Fruit fly (Drosophila melanogaster) whole organism, embryonic: ENCODE data around the gene Chro.
A peak's percentile ranks its signal among the peaks of the same experiment; 100 is the strongest.

ENCODE experiments used
- Abd-B ChIP-seq: fragments of 200-800 bp; sonication (Bioruptor generic); optimal IDR thresholded peaks from 2 replicates; lab custom pipeline; 2018; ENCODE audit warnings: missing biosample characterization, mild to moderate bottlenecking, missing genetic modification characterization, moderate library complexity
- Atf3 ChIP-seq: fragments of 200-800 bp; sonication (Bioruptor generic); optimal IDR thresholded peaks from 3 replicates; lab custom pipeline; 2016; ENCODE audit warnings: missing biosample characterization, missing genetic modification characterization
- CG1024 ChIP-seq: fragments of 200-800 bp; sonication (Bioruptor generic); IDR thresholded peaks from 2 replicates; pipeline ENCODE4 v1.3.6; 2022; ENCODE audit warnings: missing biosample characterization, missing genetic modification characterization
- CG10431 ChIP-seq: fragments of 200-800 bp; sonication (Bioruptor generic); optimal IDR thresholded peaks from 3 replicates; lab custom pipeline; 2018; ENCODE audit warnings: missing biosample characterization, mild to moderate bottlenecking, missing genetic modification characterization
- CG11085 ChIP-seq: fragments of 200-800 bp; sonication (Bioruptor generic); IDR thresholded peaks from 2 replicates; pipeline ENCODE4 v1.3.6; 2022; ENCODE audit warnings: missing biosample characterization, missing genetic modification characterization
- CG11695 ChIP-seq: fragments of 200-800 bp; sonication (Bioruptor generic); IDR thresholded peaks from 3 replicates; pipeline ENCODE4 v1.3.6; 2022; ENCODE audit warnings: missing biosample characterization, missing genetic modification characterization
- CG11696 ChIP-seq: fragments of 200-800 bp; sonication (Bioruptor generic); IDR thresholded peaks from 2 replicates; pipeline ENCODE4 v1.3.6; 2022; ENCODE audit warnings: missing biosample characterization, missing genetic modification characterization
- CG11723 ChIP-seq: fragments of 200-800 bp; sonication (Bioruptor generic); optimal IDR thresholded peaks from 2 replicates; lab custom pipeline; 2017; ENCODE audit warnings: missing biosample characterization, mild to moderate bottlenecking, missing genetic modification characterization
- CG12155 ChIP-seq: fragments of 200-800 bp; sonication (Bioruptor generic); optimal IDR thresholded peaks from 3 replicates; lab custom pipeline; 2016; ENCODE audit warnings: missing biosample characterization, missing genetic modification characterization
- CG12769 ChIP-seq: fragments of 200-800 bp; sonication (Bioruptor generic); optimal IDR thresholded peaks from 2 replicates; lab custom pipeline; 2019; ENCODE audit warnings: missing biosample characterization, mild to moderate bottlenecking, missing genetic modification characterization, moderate library complexity
- CG12942 ChIP-seq: fragments of 200-800 bp; sonication (Bioruptor generic); optimal IDR thresholded peaks from 3 replicates; lab custom pipeline; 2016; ENCODE audit warnings: missing biosample characterization, missing genetic modification characterization
- CG13424 ChIP-seq: fragments of 200-800 bp; sonication (Bioruptor generic); optimal IDR thresholded peaks from 2 replicates; lab custom pipeline; 2019; ENCODE audit warnings: missing biosample characterization, mild to moderate bottlenecking, missing genetic modification characterization, moderate library complexity
- CG14710 ChIP-seq: fragments of 200-800 bp; sonication (Bioruptor generic); optimal IDR thresholded peaks from 3 replicates; lab custom pipeline; 2019; ENCODE audit warnings: missing biosample characterization, mild to moderate bottlenecking, missing genetic modification characterization, moderate library complexity
- CG14860 ChIP-seq: fragments of 200-800 bp; sonication (Bioruptor generic); IDR thresholded peaks from 3 replicates; pipeline ENCODE4 v1.3.6; 2022; ENCODE audit warnings: missing biosample characterization, missing genetic modification characterization; ENCODE audit not compliant: partially characterized antibody
- CG1602 ChIP-seq: fragments of 200-800 bp; sonication (Bioruptor generic); optimal IDR thresholded peaks from 3 replicates; lab custom pipeline; 2016; ENCODE audit warnings: missing biosample characterization, missing genetic modification characterization
- CG16863 ChIP-seq: fragments of 200-800 bp; sonication (Bioruptor generic); optimal IDR thresholded peaks from 3 replicates; lab custom pipeline; 2016; ENCODE audit warnings: missing biosample characterization, missing genetic modification characterization
- CG17359 ChIP-seq: fragments of 200-800 bp; sonication (Bioruptor generic); optimal IDR thresholded peaks from 3 replicates; lab custom pipeline; 2018; ENCODE audit warnings: missing biosample characterization, mild to moderate bottlenecking, missing genetic modification characterization, moderate library complexity
- CG2116 ChIP-seq: fragments of 200-800 bp; sonication (Bioruptor generic); optimal IDR thresholded peaks from 3 replicates; lab custom pipeline; 2018; ENCODE audit warnings: missing biosample characterization, mild to moderate bottlenecking, missing genetic modification characterization
- CG2120 ChIP-seq: fragments of 200-800 bp; sonication (Bioruptor generic); optimal IDR thresholded peaks from 3 replicates; lab custom pipeline; 2016; ENCODE audit warnings: missing biosample characterization, missing genetic modification characterization
- CG2875 ChIP-seq: fragments of 200-800 bp; sonication (Bioruptor generic); optimal IDR thresholded peaks from 2 replicates; lab custom pipeline; 2017; ENCODE audit warnings: missing biosample characterization, mild to moderate bottlenecking, missing genetic modification characterization, missing genetic modification reagents
- CG3065 ChIP-seq: fragments of 200-800 bp; sonication (Bioruptor generic); optimal IDR thresholded peaks from 2 replicates; lab custom pipeline; 2016; ENCODE audit warnings: missing biosample characterization, missing genetic modification characterization
- CG31224 ChIP-seq: fragments of 200-800 bp; sonication (Bioruptor generic); IDR thresholded peaks from 2 replicates; pipeline ENCODE4 v1.3.6; 2022; ENCODE audit warnings: missing biosample characterization, missing genetic modification characterization
- CG42726 ChIP-seq: fragments of 200-800 bp; sonication (Bioruptor generic); IDR thresholded peaks from 2 replicates; pipeline ENCODE4 v1.3.6; 2022; ENCODE audit warnings: missing biosample characterization, missing genetic modification characterization; ENCODE audit not compliant: partially characterized antibody
- CG4424 ChIP-seq: fragments of 200-800 bp; sonication (Bioruptor generic); optimal IDR thresholded peaks from 3 replicates; lab custom pipeline; 2016; ENCODE audit warnings: missing biosample characterization, missing genetic modification characterization
- CG6791 ChIP-seq: fragments of 200-800 bp; sonication (Bioruptor generic); IDR thresholded peaks from 3 replicates; pipeline ENCODE4 v1.3.6; 2022; ENCODE audit warnings: missing biosample characterization, missing genetic modification characterization; ENCODE audit not compliant: partially characterized antibody
- CG7745 ChIP-seq: fragments of 200-800 bp; sonication (Bioruptor generic); optimal IDR thresholded peaks from 2 replicates; lab custom pipeline; 2018; ENCODE audit warnings: missing biosample characterization, mild to moderate bottlenecking, missing genetic modification characterization, moderate library complexity
- CG7928 ChIP-seq: fragments of 200-800 bp; sonication (Bioruptor generic); optimal IDR thresholded peaks from 2 replicates; lab custom pipeline; 2017; ENCODE audit warnings: missing biosample characterization, mild to moderate bottlenecking, missing genetic modification characterization
- CG8359 ChIP-seq: fragments of 200-800 bp; sonication (Bioruptor generic); optimal IDR thresholded peaks from 2 replicates; lab custom pipeline; 2017; ENCODE audit warnings: missing biosample characterization, mild to moderate bottlenecking, missing genetic modification characterization, borderline replicate concordance
- CG9727 ChIP-seq: fragments of 200-800 bp; sonication (Bioruptor generic); optimal IDR thresholded peaks from 3 replicates; lab custom pipeline; 2017; ENCODE audit warnings: missing biosample characterization, mild to moderate bottlenecking, missing genetic modification characterization
- CTCF ChIP-seq: fragments of 200-800 bp; sonication (Bioruptor generic); optimal IDR thresholded peaks from 2 replicates; lab custom pipeline; 2017; ENCODE audit warnings: missing biosample characterization, mild to moderate bottlenecking, missing genetic modification characterization, moderate library complexity
- D ChIP-seq, 2 experiments: fragments of 200-800 bp in 1 of 2; fragments of >200 bp in 1 of 2; sonication (Bioruptor generic) in 1 of 2; optimal IDR thresholded peaks; 2 replicates in 1 of 2; 3 replicates in 1 of 2; lab custom pipeline; 2017; ENCODE audit warnings: mild to moderate bottlenecking in 1 of 2, missing biosample characterization in 1 of 2, missing genetic modification characterization in 1 of 2, missing genetic modification reagents in 1 of 2
- Ets97D ChIP-seq: fragments of 200-800 bp; sonication (Bioruptor generic); optimal IDR thresholded peaks from 3 replicates; lab custom pipeline; 2016; ENCODE audit warnings: missing biosample characterization, missing genetic modification characterization
- Fer2 ChIP-seq: fragments of 200-800 bp; sonication (Bioruptor generic); optimal IDR thresholded peaks from 2 replicates; lab custom pipeline; 2018; ENCODE audit warnings: missing biosample characterization, mild to moderate bottlenecking, missing genetic modification characterization, moderate library complexity
- Gug ChIP-seq: fragments of 200-800 bp; sonication (Bioruptor generic); IDR thresholded peaks from 4 replicates; pipeline ENCODE4 v1.3.6; 2022; ENCODE audit warnings: missing biosample characterization, missing genetic modification characterization
- Hmx ChIP-seq: fragments of 200-800 bp; sonication (Bioruptor generic); optimal IDR thresholded peaks from 2 replicates; lab custom pipeline; 2016; ENCODE audit warnings: missing biosample characterization, missing genetic modification characterization
- Hsf ChIP-seq: fragments of 200-800 bp; sonication (Bioruptor generic); optimal IDR thresholded peaks from 3 replicates; lab custom pipeline; 2016; ENCODE audit warnings: missing biosample characterization, missing genetic modification characterization
- Jarid2 ChIP-seq: fragments of 200-800 bp; sonication (Bioruptor generic); optimal IDR thresholded peaks from 3 replicates; lab custom pipeline; 2017; ENCODE audit warnings: mild to moderate bottlenecking, missing biosample characterization, missing genetic modification reagents, missing genetic modification characterization
- Med ChIP-seq: fragments of 200-800 bp; sonication (Bioruptor generic); peaks from one replicate; lab custom pipeline; 2016; ENCODE audit warnings: missing biosample characterization, missing genetic modification characterization, mild to moderate bottlenecking, inconsistent platforms, moderate library complexity
- chinmo ChIP-seq: fragments of 200-800 bp; sonication (Bioruptor generic); IDR thresholded peaks from 4 replicates; pipeline ENCODE4 v1.3.6; 2022; ENCODE audit warnings: missing biosample characterization, missing genetic modification characterization; ENCODE audit not compliant: partially characterized antibody
- chm ChIP-seq: fragments of 200-800 bp; sonication (Bioruptor generic); IDR thresholded peaks from 2 replicates; pipeline ENCODE4 v1.3.6; 2022; ENCODE audit warnings: missing biosample characterization, missing genetic modification characterization
- maf-S ChIP-seq: fragments of 200-800 bp; sonication (Bioruptor generic); optimal IDR thresholded peaks from 2 replicates; lab custom pipeline; 2016; ENCODE audit warnings: missing biosample characterization, missing genetic modification characterization
- pfk ChIP-seq: fragments of 200-800 bp; sonication (Bioruptor generic); optimal IDR thresholded peaks from 2 replicates; lab custom pipeline; 2018; ENCODE audit warnings: missing biosample characterization, mild to moderate bottlenecking, missing genetic modification characterization, moderate library complexity
- pros ChIP-seq: fragments of 200-800 bp; sonication (Bioruptor generic); optimal IDR thresholded peaks from 3 replicates; lab custom pipeline; 2019; ENCODE audit warnings: missing biosample characterization, mild to moderate bottlenecking, missing genetic modification characterization, moderate library complexity
- sd ChIP-seq: fragments of 200-800 bp; sonication (Bioruptor generic); optimal IDR thresholded peaks from 3 replicates; lab custom pipeline; 2018; ENCODE audit warnings: missing biosample characterization, mild to moderate bottlenecking, missing genetic modification characterization, moderate library complexity
- sisA ChIP-seq: fragments of 200-800 bp; sonication (Bioruptor generic); IDR thresholded peaks from 2 replicates; pipeline ENCODE4 v1.3.6; 2022; ENCODE audit warnings: missing biosample characterization, missing genetic modification characterization
- sqz ChIP-seq: fragments of 200-800 bp; sonication (Bioruptor generic); optimal IDR thresholded peaks from 3 replicates; lab custom pipeline; 2018; ENCODE audit warnings: missing biosample characterization, mild to moderate bottlenecking, missing genetic modification characterization
- trem ChIP-seq: fragments of 200-800 bp; optimal IDR thresholded peaks from 3 replicates; lab custom pipeline; 2019; ENCODE audit warnings: missing biosample characterization, mild to moderate bottlenecking, missing genetic modification characterization, moderate library complexity
- vnd ChIP-seq: fragments of 200-800 bp; sonication (Bioruptor generic); IDR thresholded peaks from 3 replicates; pipeline ENCODE4 v1.3.6; 2022; ENCODE audit warnings: missing biosample characterization, missing genetic modification characterization; ENCODE audit not compliant: partially characterized antibody

Gene Chro

dm6 chr3L:22863367-22864078, 15.3 kb downstream of the Chro start, which contains the start of gene CG33169 (continued):
- TF ChIP-seq D (optimal IDR thresholded peaks at IDR 0.05; lab: Kevin White, UChicago) (no peak), D (GFP tag; optimal IDR thresholded peaks at IDR 0.05; lab: Kevin White, UChicago) (no peak), CG42726 (GFP tag; lab: Robert Waterston, UW) (peak; percentile 91), CG1602 (GFP tag; lab: Kevin White, UChicago) (peak; percentile 67), CG12769 (tag; lab: Kevin White, UChicago) (peak; percentile 93), sqz (GFP tag; lab: Kevin White, UChicago) (no peak), CG11695 (no peak), CG3065 (GFP tag; lab: Kevin White, UChicago) (peak; percentile 74), Ets97D (GFP tag; lab: Kevin White, UChicago) (peak; percentile 98), maf-S (GFP tag; lab: Kevin White, UChicago) (peak; percentile 88), CG10431 (peak; percentile 73), sisA (GFP tag; lab: Robert Waterston, UW) (peak; percentile 88), CG11723 (GFP tag; lab: Kevin White, UChicago) (peak; percentile 56), CTCF (peak; percentile 57), CG11085 (GFP tag; lab: Robert Waterston, UW) (peak; percentile 95), CG13424 (peak; percentile 66), Abd-B (GFP tag; lab: Kevin White, UChicago) (peak; percentile 77), CG7745 (tag; lab: Kevin White, UChicago) (no peak), Hsf (GFP tag; lab: Kevin White, UChicago) (peak; percentile 87), trem (tag; lab: Kevin White, UChicago) (peak; percentile 75), CG12155 (GFP tag; lab: Kevin White, UChicago) (peak; percentile 98), pros (GFP tag; lab: Kevin White, UChicago) (no peak), CG17359 (tag; lab: Kevin White, UChicago) (peak; percentile 82), CG14710 (tag; lab: Kevin White, UChicago) (peak; percentile 79), chinmo (GFP tag; lab: Robert Waterston, UW) (peak; percentile 76; the same call in 3 of the 4 replicates), CG12942 (peak; percentile 84), Gug (GFP tag; lab: Robert Waterston, UW) (peak; percentile 86), Hmx (GFP tag; lab: Kevin White, UChicago) (no peak), CG7928 (GFP tag; lab: Kevin White, UChicago) (peak; percentile 67), CG11696 (GFP tag; lab: Robert Waterston, UW) (no peak), Atf3 (GFP tag; lab: Kevin White, UChicago) (peak; percentile 96), CG6791 (peak; percentile 72; the same call in 2 of the 3 replicates), sd (tag; lab: Kevin White, UChicago) (peak; percentile 95), CG4424 (GFP tag; lab: Kevin White, UChicago) (peak; percentile 76), pfk (GFP tag; lab: Kevin White, UChicago) (peak; percentile 71), CG1024 (GFP tag; lab: Robert Waterston, UW) (peak; percentile 55), CG14860 (GFP tag; lab: Robert Waterston, UW) (0 out of 3 replicates have a peak, but pooled peaks have one; percentile 44), CG9727 (peak; percentile 55), chm (GFP tag; lab: Robert Waterston, UW) (peak; percentile 76), vnd (GFP tag; lab: Robert Waterston, UW) (peak; percentile 56; the same call in 1 of the 3 replicates), CG2875 (GFP tag; lab: Kevin White, UChicago) (peak; percentile 59), CG16863 (peak; percentile 82), Med (GFP tag; lab: Kevin White, UChicago) (peak; percentile 99), CG8359 (GFP tag; lab: Kevin White, UChicago) (no peak), CG2120 (GFP tag; lab: Kevin White, UChicago) (peak; percentile 91), CG31224 (GFP tag; lab: Robert Waterston, UW) (peak; percentile 69), Fer2 (peak; percentile 67), CG2116 (GFP tag; lab: Kevin White, UChicago) (peak; percentile 70), Jarid2 (GFP tag; lab: Kevin White, UChicago) (peak; percentile 74)
